Worm (Caenorhabditis elegans) whole organism, young adult: ENCODE data around the gene K05F1.6.

Experiments used
- B0019.2 ChIP-seq: fragments of 200-800 bp; sonication (Bioruptor generic); conservative IDR thresholded peaks from 2 replicates; pipeline ENCODE4 v1.3.6; 2022; ENCODE audit warnings: missing genetic modification reagents, missing genetic modification characterization, missing compliant biosample characterization
- B0035.1 ChIP-seq: sonication (generic microtip); optimal IDR thresholded peaks from 2 replicates; lab custom pipeline; 2016; ENCODE audit warnings: missing genetic modification characterization, mild to moderate bottlenecking, missing compliant biosample characterization, missing genotype, missing genetic modification reagents
- B0336.3 ChIP-seq: fragments of 200-800 bp; sonication (Bioruptor generic); IDR thresholded peaks from 2 replicates; pipeline ENCODE4 v1.3.6; 2022; ENCODE audit warnings: missing genetic modification characterization, missing compliant biosample characterization
- C06A6.2 ChIP-seq: fragments of 200-800 bp; sonication (Bioruptor generic); conservative IDR thresholded peaks from 2 replicates; pipeline ENCODE4 v1.3.6; 2022; ENCODE audit warnings: missing genetic modification characterization, missing compliant biosample characterization
- D2030.7 ChIP-seq: fragments of 200-800 bp; sonication (Bioruptor generic); IDR thresholded peaks from 2 replicates; pipeline ENCODE4 v1.3.6; 2022; ENCODE audit warnings: missing genetic modification reagents, missing genetic modification characterization, missing compliant biosample characterization
- F22D6.2 ChIP-seq: sonication (generic microtip); optimal IDR thresholded peaks from 2 replicates; lab custom pipeline; 2016; ENCODE audit warnings: mild to moderate bottlenecking, missing genetic modification characterization, missing compliant biosample characterization
- F37B4.10 ChIP-seq: fragments of 200-800 bp; sonication (Bioruptor generic); IDR thresholded peaks from 2 replicates; pipeline ENCODE4 v1.3.6; 2022; ENCODE audit warnings: missing genetic modification characterization, missing compliant biosample characterization
- F55B11.4 ChIP-seq: sonication (generic microtip); optimal IDR thresholded peaks from 2 replicates; lab custom pipeline; 2016; ENCODE audit warnings: missing compliant biosample characterization, missing genetic modification characterization, borderline replicate concordance; ENCODE audit not compliant: insufficient read depth
- K11D2.4 ChIP-seq: fragments of 200-800 bp; sonication (Bioruptor generic); IDR thresholded peaks from 2 replicates; pipeline ENCODE4 v1.3.6; 2022; ENCODE audit warnings: missing genetic modification reagents, missing genetic modification characterization, missing compliant biosample characterization
- K12H6.12 ChIP-seq: fragments of 200-800 bp; sonication (Bioruptor generic); optimal IDR thresholded peaks from 2 replicates; lab custom pipeline; 2018; ENCODE audit warnings: mild to moderate bottlenecking, missing genetic modification characterization, missing compliant biosample characterization
- Y53F4B.3 ChIP-seq: fragments of 200-800 bp; sonication (Bioruptor generic); IDR thresholded peaks from 2 replicates; pipeline ENCODE4 v1.3.6; 2022; ENCODE audit warnings: missing genetic modification reagents, missing genetic modification characterization, missing compliant biosample characterization
- Y95B8A.8 ChIP-seq: fragments of 200-800 bp; sonication (Bioruptor generic); IDR thresholded peaks from 2 replicates; pipeline ENCODE4 v1.3.6; 2022; ENCODE audit warnings: missing genetic modification reagents, missing genetic modification characterization, missing compliant biosample characterization
- akir-1 ChIP-seq: fragments of 200-800 bp; sonication (Bioruptor generic); optimal IDR thresholded peaks from 2 replicates; lab custom pipeline; 2018; ENCODE audit warnings: mild to moderate bottlenecking, missing genetic modification characterization, moderate library complexity, missing compliant biosample characterization
- aptf-2 ChIP-seq: fragments of 200-800 bp; sonication (Bioruptor generic); conservative IDR thresholded peaks from 2 replicates; pipeline ENCODE4 v1.3.6; 2022; ENCODE audit warnings: missing genetic modification reagents, missing genetic modification characterization, missing compliant biosample characterization
- atf-7 ChIP-seq: sonication (generic microtip); optimal IDR thresholded peaks from 2 replicates; lab custom pipeline; 2017; ENCODE audit warnings: mild to moderate bottlenecking, missing genetic modification characterization, missing compliant biosample characterization
- chd-7 ChIP-seq: sonication (generic microtip); optimal IDR thresholded peaks from 2 replicates; lab custom pipeline; 2016; ENCODE audit warnings: mild to moderate bottlenecking, missing genetic modification characterization, moderate library complexity, missing compliant biosample characterization
- dpff-1 ChIP-seq: sonication (generic microtip); optimal IDR thresholded peaks from 2 replicates; lab custom pipeline; 2017; ENCODE audit warnings: mild to moderate bottlenecking, missing genetic modification characterization, missing compliant biosample characterization
- dpl-1 ChIP-seq: fragments of 150-350 bp; optimal IDR thresholded peaks from 2 replicates; lab custom pipeline; 2014; ENCODE audit warnings: missing biosample characterization, missing genetic modification reagents, missing genetic modification characterization
- ekl-4 ChIP-seq: fragments of 200-800 bp; sonication (Bioruptor generic); IDR thresholded peaks from 2 replicates; pipeline ENCODE4 v1.3.6; 2022; ENCODE audit warnings: missing genetic modification reagents, missing genetic modification characterization, missing compliant biosample characterization
- ets-4 ChIP-seq: fragments of 200-800 bp; sonication (Bioruptor generic); optimal IDR thresholded peaks from 2 replicates; lab custom pipeline; 2018; ENCODE audit warnings: mild to moderate bottlenecking, missing genetic modification characterization, missing compliant biosample characterization
- hsf-1 ChIP-seq: fragments of 200-800 bp; sonication (Bioruptor generic); IDR thresholded peaks from 2 replicates; pipeline ENCODE4 v1.3.6; 2022; ENCODE audit warnings: missing genetic modification reagents, missing genetic modification characterization, missing compliant biosample characterization
- let-526 ChIP-seq: fragments of 200-800 bp; sonication (Bioruptor generic); IDR thresholded peaks from 2 replicates; pipeline ENCODE4 v1.3.6; 2022; ENCODE audit warnings: missing genetic modification reagents, missing genetic modification characterization, missing compliant biosample characterization
- lin-40 ChIP-seq: sonication (generic microtip); optimal IDR thresholded peaks from 2 replicates; lab custom pipeline; 2016; ENCODE audit warnings: missing genetic modification characterization, mild to moderate bottlenecking, missing compliant biosample characterization, missing genotype, missing genetic modification reagents
- madf-3 ChIP-seq: fragments of 200-800 bp; sonication (Bioruptor generic); IDR thresholded peaks from 2 replicates; pipeline ENCODE4 v1.3.6; 2022; ENCODE audit warnings: missing genetic modification reagents, missing genetic modification characterization, missing compliant biosample characterization
- mcd-1 ChIP-seq: fragments of 200-800 bp; sonication (Bioruptor generic); IDR thresholded peaks from 2 replicates; pipeline ENCODE4 v1.3.6; 2022; ENCODE audit warnings: missing genetic modification reagents, missing genetic modification characterization, missing compliant biosample characterization
- nfyb-1 ChIP-seq: fragments of 200-800 bp; sonication (Bioruptor generic); IDR thresholded peaks from 2 replicates; pipeline ENCODE4 v1.3.6; 2022; ENCODE audit warnings: missing genetic modification reagents, missing genetic modification characterization, missing compliant biosample characterization
- nhr-80 ChIP-seq: sonication (generic microtip); optimal IDR thresholded peaks from 2 replicates; lab custom pipeline; 2016; ENCODE audit warnings: missing genetic modification characterization, missing compliant biosample characterization
- pha-4 ChIP-seq: fragments of 150-350 bp; sonication (generic microtip); optimal IDR thresholded peaks from 2 replicates; lab custom pipeline; 2014; ENCODE audit warnings: missing biosample characterization, missing genetic modification reagents, missing genetic modification characterization
- rec-8 ChIP-seq, 2 experiments: sonication (generic microtip); optimal IDR thresholded peaks; 2 replicates each; lab custom pipeline; 2016; ENCODE audit warnings: mild to moderate bottlenecking in 2 of 2, missing genetic modification characterization in 2 of 2, missing genetic modification reagents in 2 of 2, missing genotype in 2 of 2, missing biosample characterization in 1 of 2, missing compliant biosample characterization in 1 of 2, moderate library complexity in 1 of 2
- snpc-1.1 ChIP-seq: sonication (generic microtip); optimal IDR thresholded peaks from 2 replicates; lab custom pipeline; 2017; ENCODE audit warnings: missing genetic modification characterization, mild to moderate bottlenecking, missing compliant biosample characterization, antibody characterized with exemption, moderate library complexity, missing genotype, missing genetic modification reagents; ENCODE audit not compliant: insufficient read depth
- snpc-1.3 ChIP-seq: sonication (generic microtip); optimal IDR thresholded peaks from 2 replicates; lab custom pipeline; 2017; ENCODE audit warnings: missing genetic modification characterization, mild to moderate bottlenecking, missing compliant biosample characterization, antibody characterized with exemption, moderate library complexity, missing genotype, missing genetic modification reagents; ENCODE audit not compliant: insufficient read depth
- snpc-4 ChIP-seq, 5 experiments: fragments of 150-350 bp in 1 of 5; sonication (generic microtip) in 4 of 5; optimal IDR thresholded peaks; 2 replicates each; lab custom pipeline; 2014 to 2018; ENCODE audit warnings: missing genetic modification characterization in 5 of 5, missing biosample characterization in 3 of 5, antibody characterized with exemption in 2 of 5, mild to moderate bottlenecking in 2 of 5, missing compliant biosample characterization in 2 of 5, missing genotype in 2 of 5, moderate library complexity in 2 of 5, missing genetic modification reagents in 1 of 5
- sptf-2 ChIP-seq: fragments of 200-800 bp; sonication (Bioruptor generic); optimal IDR thresholded peaks from 2 replicates; lab custom pipeline; 2018; ENCODE audit warnings: mild to moderate bottlenecking, missing genetic modification characterization, missing compliant biosample characterization
- tbx-9 ChIP-seq: sonication (generic microtip); optimal IDR thresholded peaks from 2 replicates; lab custom pipeline; 2016; ENCODE audit warnings: borderline replicate concordance, missing genetic modification characterization, inconsistent platforms, missing compliant biosample characterization
- zim-3 ChIP-seq: sonication (generic microtip); optimal IDR thresholded peaks from 2 replicates; lab custom pipeline; 2017; ENCODE audit warnings: mild to moderate bottlenecking, missing genetic modification characterization, moderate library complexity, missing compliant biosample characterization
- ztf-26 ChIP-seq: sonication (generic microtip); optimal IDR thresholded peaks from 2 replicates; lab custom pipeline; 2017; ENCODE audit warnings: missing genetic modification characterization, missing compliant biosample characterization

Gene K05F1.6

ce11 chrII:5738795-5739194, 43.5 kb upstream of the K05F1.6 start, which contains the start of gene hlh-14:
hlh-14 (minus strand) TSS chrII:5738895.
- no peak for TF ChIP-seq K11D2.4 (GFP tag; lab: Robert Waterston, UW)
- TF ChIP-seq B0019.2: no peak
- no peak for TF ChIP-seq ets-4
- TF ChIP-seq snpc-1.1: no peak
- no peak for TF ChIP-seq snpc-4 (GFP tag; optimal IDR thresholded peaks at IDR 0.05; lab: Kevin White, UChicago)
- TF ChIP-seq snpc-4 (tag; optimal IDR thresholded peaks at IDR 0.05; lab: Kevin White, UChicago): no peak
- no peak for TF ChIP-seq B0336.3
- no peak for TF ChIP-seq lin-40
- TF ChIP-seq ekl-4 (GFP tag; lab: Robert Waterston, UW): no peak
- TF ChIP-seq sptf-2 (GFP tag; lab: Kevin White, UChicago): no peak
- TF ChIP-seq atf-7 (tag; lab: Kevin White, UChicago): no peak
- TF ChIP-seq mcd-1: no peak
- no peak for TF ChIP-seq F22D6.2
- no peak for TF ChIP-seq C06A6.2 (GFP tag; lab: Robert Waterston, UW)
- TF ChIP-seq tbx-9: no peak
- TF ChIP-seq K12H6.12: no peak
- TF ChIP-seq dpff-1: no peak
- TF ChIP-seq F55B11.4: no peak
- TF ChIP-seq, all 124 proteins: peak for 0

- TF ChIP-seq nhr-80: peak; percentile 32
- no peak for TF ChIP-seq dpl-1 (GFP tag; lab: Kevin White, UChicago)
- TF ChIP-seq zim-3 (tag; lab: Kevin White, UChicago): no peak
- TF ChIP-seq ztf-26 (tag; lab: Kevin White, UChicago): no peak
- no peak for TF ChIP-seq Y53F4B.3 (GFP tag; lab: Robert Waterston, UW)
- no peak for TF ChIP-seq chd-7 (tag; lab: Kevin White, UChicago)
- TF ChIP-seq let-526 (GFP tag; lab: Robert Waterston, UW): no peak
- TF ChIP-seq Y95B8A.8 (GFP tag; lab: Robert Waterston, UW): no peak
Observed at ce11 chrII:5742767-5743166, 39.6 kb upstream of the K05F1.6 start.

DNA sequence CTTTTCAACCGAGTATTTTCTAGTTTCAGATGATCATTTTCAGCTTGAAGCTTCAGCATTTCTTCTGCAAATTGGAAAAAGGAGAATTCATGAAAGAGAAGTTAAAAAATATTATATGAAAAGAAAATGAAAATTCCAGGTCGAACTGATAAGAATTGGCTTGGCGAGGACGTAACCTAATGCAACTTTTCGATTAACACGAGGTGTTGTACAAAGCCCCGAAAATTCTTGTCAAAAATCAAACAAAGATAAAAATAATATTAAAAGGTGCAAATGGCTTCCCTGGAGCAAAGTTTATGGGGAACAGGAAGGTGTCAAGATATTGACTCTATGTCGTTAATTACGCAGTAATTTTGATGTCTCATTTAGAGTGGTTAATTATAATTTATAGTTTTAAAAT, 38.0 kb upstream of the K05F1.6 start:
- TF ChIP-seq nfyb-1 (GFP tag; lab: Robert Waterston, UW) (no peak), nhr-80 (peak; percentile 67)

DNA sequence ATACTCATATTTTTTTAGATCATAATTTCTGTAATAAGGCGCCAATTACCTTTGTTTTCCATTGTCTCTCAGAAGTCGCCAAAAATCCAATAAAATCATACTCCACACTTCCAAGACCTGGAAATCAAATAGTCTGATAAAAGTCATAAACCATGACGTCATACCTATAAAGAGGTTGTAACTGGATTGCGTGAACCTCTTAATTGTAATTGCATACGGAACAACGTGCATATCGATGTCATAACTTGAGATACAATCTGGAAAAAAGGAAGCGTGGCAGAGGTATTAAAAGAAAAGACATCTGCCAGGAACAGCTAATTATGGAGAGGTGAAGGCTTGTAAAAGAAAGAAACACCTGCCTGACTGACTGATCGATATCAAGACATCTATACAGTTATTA, 37.2 kb upstream of the K05F1.6 start, which contains the start of gene F10C1.9:
TSS of gene F10C1.9 (minus strand) at position 197 of the 400 bp plus-strand sequence.
- no peak for TF ChIP-seq hsf-1 (GFP tag; lab: Robert Waterston, UW)
- no peak for TF ChIP-seq aptf-2
- no peak for TF ChIP-seq B0035.1 (tag; lab: Kevin White, UChicago)
- TF ChIP-seq rec-8 (tag; optimal IDR thresholded peaks at IDR 0.05; lab: Kevin White, UChicago): no peak
- no peak for TF ChIP-seq akir-1
- no peak for TF ChIP-seq madf-3 (GFP tag; lab: Robert Waterston, UW)
- no peak for TF ChIP-seq pha-4 (tag; lab: Kevin White, UChicago)
- TF ChIP-seq F37B4.10 (GFP tag; lab: Robert Waterston, UW): no peak
- no peak for TF ChIP-seq tbx-9
- no peak for TF ChIP-seq let-526 (GFP tag; lab: Robert Waterston, UW)
- no peak for TF ChIP-seq D2030.7
- TF ChIP-seq snpc-1.3 (tag; lab: Kevin White, UChicago): no peak
